Fruit fly (Drosophila melanogaster): Measurements from ENCODE around the gene CG11267.

The CG11267 gene

dm6 chr3L:13022854-13023560, 7.2 kb downstream of the CG11267 start, which contains the start of gene RpS12:
Gene RpS12, plus strand, starts transcription at chr3L:13023352.
- TF ChIP-seq sage (GFP tag; optimal IDR thresholded peaks at IDR 0.05) (peak; percentile 36), CG9705 (GFP tag; optimal IDR thresholded peaks at IDR 0.05) (peak; percentile 79), pan (optimal IDR thresholded peaks at IDR 0.05) (no peak), Dif (GFP tag; optimal IDR thresholded peaks at IDR 0.05; ENCODE audit: partially characterized antibody) (peak; percentile 32), Dfd (GFP tag; optimal IDR thresholded peaks at IDR 0.05) (no peak), tai (GFP tag; optimal IDR thresholded peaks at IDR 0.05) (peak; percentile 70), Abd-B (GFP tag; optimal IDR thresholded peaks at IDR 0.05) (no peak), Hr78 (GFP tag; optimal IDR thresholded peaks at IDR 0.05) (peak; percentile 18), ey (GFP tag; optimal IDR thresholded peaks at IDR 0.05) (peak; percentile 27), psq (GFP tag; optimal IDR thresholded peaks at IDR 0.05) (peak; percentile 56), Sp1 (GFP tag; optimal IDR thresholded peaks at IDR 0.05) (peak; percentile 78), OdsH (GFP tag; optimal IDR thresholded peaks at IDR 0.05) (no peak), Jra (GFP tag; optimal IDR thresholded peaks at IDR 0.05) (peak; percentile 40), Myc (optimal IDR thresholded peaks at IDR 0.05) (peak; percentile 61), dmrt93B (GFP tag; optimal IDR thresholded peaks at IDR 0.05) (peak; percentile 81), woc (GFP tag; optimal IDR thresholded peaks at IDR 0.05) (peak; percentile 61), GATAd (GFP tag; optimal IDR thresholded peaks at IDR 0.05) (no peak), HLH106 (tag; optimal IDR thresholded peaks at IDR 0.05) (peak; percentile 50), jim (GFP tag; optimal IDR thresholded peaks at IDR 0.05) (no peak), lola (GFP tag; optimal IDR thresholded peaks at IDR 0.05) (no peak), rgr (GFP tag; optimal IDR thresholded peaks at IDR 0.05) (peak; percentile 79), foxo (GFP tag; optimal IDR thresholded peaks at IDR 0.05) (peak in 1 of 2 experiments; percentile 63), Rel (GFP tag; optimal IDR thresholded peaks at IDR 0.05) (no peak), Rel (tag; optimal IDR thresholded peaks at IDR 0.05) (peak; percentile 39), Mio (GFP tag; optimal IDR thresholded peaks at IDR 0.05) (peak; percentile 57), Hr83 (GFP tag; optimal IDR thresholded peaks at IDR 0.05; ENCODE audit: poor library complexity, severe bottlenecking) (peak; percentile 96), Vsx2 (GFP tag; optimal IDR thresholded peaks at IDR 0.05; ENCODE audit: partially characterized antibody) (no peak), dl (GFP tag; optimal IDR thresholded peaks at IDR 0.05; ENCODE audit: insufficient read depth in 1 of 2, partially characterized antibody in 2 of 2) (no peak), br (GFP tag; optimal IDR thresholded peaks at IDR 0.05) (peak; percentile 57), h (GFP tag; optimal IDR thresholded peaks at IDR 0.05) (peak; percentile 58), dsf (GFP tag; optimal IDR thresholded peaks at IDR 0.05; ENCODE audit: borderline replicate concordance) (peak; percentile 40), CrebA (GFP tag; optimal IDR thresholded peaks at IDR 0.05; ENCODE audit: borderline replicate concordance) (no peak), CG32264 (GFP tag; optimal IDR thresholded peaks at IDR 0.05) (no peak), N (GFP tag; optimal IDR thresholded peaks at IDR 0.05) (peak; percentile 87), fru (GFP tag; optimal IDR thresholded peaks at IDR 0.05) (peak; percentile 61), sv (GFP tag; optimal IDR thresholded peaks at IDR 0.05) (peak; percentile 82), usp (GFP tag; optimal IDR thresholded peaks at IDR 0.05) (no peak), brk (GFP tag; optimal IDR thresholded peaks at IDR 0.05) (peak; percentile 56), Hnf4 (GFP tag; optimal IDR thresholded peaks at IDR 0.05) (peak; percentile 71)

- no peak for TF ChIP-seq Dif (GFP tag; optimal IDR thresholded peaks at IDR 0.05; ENCODE audit: partially characterized antibody)
- TF ChIP-seq rgr (GFP tag; optimal IDR thresholded peaks at IDR 0.05), result no peak
- TF ChIP-seq brk (GFP tag; optimal IDR thresholded peaks at IDR 0.05), result no peak
- no peak for TF ChIP-seq jim (GFP tag; optimal IDR thresholded peaks at IDR 0.05)
- no peak for TF ChIP-seq psq (GFP tag; optimal IDR thresholded peaks at IDR 0.05)
- TF ChIP-seq Abd-B (GFP tag; optimal IDR thresholded peaks at IDR 0.05), result no peak
- no peak for TF ChIP-seq pan (optimal IDR thresholded peaks at IDR 0.05)
- no peak for TF ChIP-seq Rel (GFP tag; optimal IDR thresholded peaks at IDR 0.05)
- no peak for TF ChIP-seq Rel (tag; optimal IDR thresholded peaks at IDR 0.05)
- TF ChIP-seq Hr83 (GFP tag; optimal IDR thresholded peaks at IDR 0.05; ENCODE audit: poor library complexity, severe bottlenecking), result no peak
- no peak for TF ChIP-seq Hnf4 (GFP tag; optimal IDR thresholded peaks at IDR 0.05)
- no peak for TF ChIP-seq Dfd (GFP tag; optimal IDR thresholded peaks at IDR 0.05)
- TF ChIP-seq Vsx2 (GFP tag; optimal IDR thresholded peaks at IDR 0.05; ENCODE audit: partially characterized antibody), result no peak
- TF ChIP-seq Sp1 (GFP tag; optimal IDR thresholded peaks at IDR 0.05), result no peak
- no peak for TF ChIP-seq HLH106 (tag; optimal IDR thresholded peaks at IDR 0.05)
- TF ChIP-seq h (GFP tag; optimal IDR thresholded peaks at IDR 0.05), result no peak
- TF ChIP-seq dsf (GFP tag; optimal IDR thresholded peaks at IDR 0.05; ENCODE audit: borderline replicate concordance), result no peak
- no peak for TF ChIP-seq tai (GFP tag; optimal IDR thresholded peaks at IDR 0.05)
Measured at dm6 chr3L:13026337-13026736, 10.5 kb downstream of the CG11267 start, which contains the start of gene Zmynd10. Gene Zmynd10, minus strand, starts transcription at chr3L:13026437.
